Fruit fly (Drosophila melanogaster): ENCODE results near the gene mthl11.

mthl11 gene

DNA sequence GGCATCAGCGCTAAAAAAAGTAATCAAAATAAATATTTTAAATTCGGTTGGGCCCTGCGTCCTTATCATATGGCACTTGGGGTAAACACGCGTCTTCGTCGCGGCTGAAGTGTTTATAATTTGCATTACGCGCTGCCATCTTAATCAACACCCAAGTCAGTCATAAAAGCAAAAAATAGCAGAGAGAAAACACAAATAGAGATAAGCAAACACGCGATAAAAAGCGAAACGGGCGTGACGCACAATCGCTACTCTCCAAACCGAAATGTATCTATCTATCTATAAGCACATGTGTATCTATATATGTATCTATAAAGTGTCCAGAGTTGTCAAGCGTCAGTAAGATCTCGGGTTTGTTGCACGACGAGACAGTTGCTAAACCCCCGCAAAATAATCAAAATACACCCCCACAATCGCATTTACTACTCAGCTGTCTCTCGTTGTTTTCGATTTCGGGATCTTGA, 9.9 kb upstream of the mthl11 start:
- peak; percentile 34 for TF ChIP-seq CG7368 (GFP tag; optimal IDR thresholded peaks at IDR 0.05)
- TF ChIP-seq CG8119 (GFP tag; IDR thresholded peaks at IDR 0.05): no peak
- no peak for TF ChIP-seq CG1621 (tag; optimal IDR thresholded peaks at IDR 0.05)
- peak; percentile 8 for TF ChIP-seq CG8632 (GFP tag; optimal IDR thresholded peaks at IDR 0.05)
- TF ChIP-seq achi (GFP tag; optimal IDR thresholded peaks at IDR 0.05): peak; percentile 10
- no peak for TF ChIP-seq salr (GFP tag; optimal IDR thresholded peaks at IDR 0.05)
- no peak for TF ChIP-seq Hr4 (GFP tag; optimal IDR thresholded peaks at IDR 0.05)
- no peak for TF ChIP-seq Hr39 (GFP tag; optimal IDR thresholded peaks at IDR 0.05)
- TF ChIP-seq CG3032 (tag; optimal IDR thresholded peaks at IDR 0.05): no peak
- peak; percentile 8 for TF ChIP-seq CG9139 (GFP tag; optimal IDR thresholded peaks at IDR 0.05)
- TF ChIP-seq Blimp-1 (GFP tag; optimal IDR thresholded peaks at IDR 0.05): no peak
- TF ChIP-seq Smox (GFP tag; optimal IDR thresholded peaks at IDR 0.05): no peak
- no peak for TF ChIP-seq fd85E (GFP tag; optimal IDR thresholded peaks at IDR 0.05)
- TF ChIP-seq CG15336 (GFP tag; IDR thresholded peaks at IDR 0.05): no peak
- peak; percentile 19 for TF ChIP-seq CG16779 (tag; optimal IDR thresholded peaks at IDR 0.05)
- TF ChIP-seq Met (GFP tag; optimal IDR thresholded peaks at IDR 0.05): peak; percentile 43
- peak; percentile 94 for TF ChIP-seq fkh (GFP tag; optimal IDR thresholded peaks at IDR 0.05)
- peak; percentile 37 for TF ChIP-seq CG6808 (GFP tag; optimal IDR thresholded peaks at IDR 0.05)
- TF ChIP-seq Sox15 (GFP tag; optimal IDR thresholded peaks at IDR 0.05): no peak
- TF ChIP-seq Eip75B (GFP tag; optimal IDR thresholded peaks at IDR 0.05): peak; percentile 33
- TF ChIP-seq eg (GFP tag; IDR thresholded peaks at IDR 0.05): no peak
- peak; percentile 24 for TF ChIP-seq CG3919 (GFP tag; optimal IDR thresholded peaks at IDR 0.05)
- peak; percentile 84 for TF ChIP-seq vri (GFP tag; optimal IDR thresholded peaks at IDR 0.05)
- TF ChIP-seq CG4318 (GFP tag; optimal IDR thresholded peaks at IDR 0.05): no peak
- peak; percentile 2 for TF ChIP-seq OdsH (GFP tag; optimal IDR thresholded peaks at IDR 0.05)
- TF ChIP-seq ss (GFP tag; optimal IDR thresholded peaks at IDR 0.05): peak; percentile 53 to 59
- peak; percentile 89 for TF ChIP-seq Eip78C (GFP tag)
- no peak for TF ChIP-seq CG6163 (GFP tag; IDR thresholded peaks at IDR 0.05)
- peak; percentile 41 for TF ChIP-seq topi (GFP tag; optimal IDR thresholded peaks at IDR 0.05)
- TF ChIP-seq cyc (GFP tag; optimal IDR thresholded peaks at IDR 0.05): no peak
- TF ChIP-seq Ets96B (tag; optimal IDR thresholded peaks at IDR 0.05): no peak
- peak; percentile 13 for TF ChIP-seq esn (GFP tag; optimal IDR thresholded peaks at IDR 0.05)
- peak; percentile 31 for TF ChIP-seq net (GFP tag; optimal IDR thresholded peaks at IDR 0.05)
- peak; percentile 54 for TF ChIP-seq Eip93F (GFP tag; optimal IDR thresholded peaks at IDR 0.05)
- peak; percentile 32 for TF ChIP-seq CG6792 (GFP tag; optimal IDR thresholded peaks at IDR 0.05)
- peak; percentile 13 for TF ChIP-seq CG6854 (GFP tag; optimal IDR thresholded peaks at IDR 0.05)
- TF ChIP-seq acj6 (GFP tag; optimal IDR thresholded peaks at IDR 0.05): no peak
- no peak for TF ChIP-seq CG32006 (GFP tag; optimal IDR thresholded peaks at IDR 0.05)
- no peak for TF ChIP-seq Gug (GFP tag; IDR thresholded peaks at IDR 0.05)
- no peak for TF ChIP-seq CG11294 (GFP tag; IDR thresholded peaks at IDR 0.05)
- no peak for TF ChIP-seq Lpt (GFP tag; optimal IDR thresholded peaks at IDR 0.05)
- peak; percentile 16 for TF ChIP-seq Sox102F (GFP tag; optimal IDR thresholded peaks at IDR 0.05)
- TF ChIP-seq CG6276 (GFP tag; optimal IDR thresholded peaks at IDR 0.05): no peak
- TF ChIP-seq CG10669 (GFP tag; optimal IDR thresholded peaks at IDR 0.05): peak; percentile 37
- TF ChIP-seq lz (GFP tag; optimal IDR thresholded peaks at IDR 0.05): no peak
- peak; percentile 13 for TF ChIP-seq spab (GFP tag; optimal IDR thresholded peaks at IDR 0.05)
- TF ChIP-seq svp (GFP tag): peak; percentile 85

Data from whole organism, prepupa.